Worm (Caenorhabditis elegans) whole organism, late embryonic: ENCODE measurements around the gene Y69H2.9.

Source experiments
- C38D4.7 ChIP-seq: fragments of 200-800 bp; sonication (Bioruptor generic); optimal IDR thresholded peaks from 2 replicates; lab custom pipeline; 2018; ENCODE audit warnings: mild to moderate bottlenecking, missing genetic modification characterization, moderate library complexity, missing compliant biosample characterization
- Y22D7AL.16 ChIP-seq: sonication (generic microtip); optimal IDR thresholded peaks from 2 replicates; lab custom pipeline; 2016; ENCODE audit warnings: missing genetic modification characterization, missing compliant biosample characterization
- ceh-34 ChIP-seq: sonication (generic microtip); optimal IDR thresholded peaks from 2 replicates; lab custom pipeline; 2016; ENCODE audit warnings: mild to moderate bottlenecking, missing genetic modification characterization, missing compliant biosample characterization
- lin-11 ChIP-seq: fragments of 200-800 bp; sonication (Bioruptor generic); optimal IDR thresholded peaks from 2 replicates; lab custom pipeline; 2018; ENCODE audit warnings: mild to moderate bottlenecking, missing genetic modification characterization, missing compliant biosample characterization
- nhr-11 ChIP-seq: fragments of 150-350 bp; optimal IDR thresholded peaks from 2 replicates; lab custom pipeline; 2014; ENCODE audit warnings: missing biosample characterization, missing genetic modification characterization
- pag-3 ChIP-seq: sonication (generic microtip); optimal IDR thresholded peaks from 2 replicates; lab custom pipeline; 2016; ENCODE audit warnings: missing compliant biosample characterization, missing genetic modification characterization, borderline replicate concordance
- tbx-2 ChIP-seq: sonication (generic microtip); optimal IDR thresholded peaks from 2 replicates; lab custom pipeline; 2016; ENCODE audit warnings: missing genetic modification characterization, missing compliant biosample characterization

DNA sequence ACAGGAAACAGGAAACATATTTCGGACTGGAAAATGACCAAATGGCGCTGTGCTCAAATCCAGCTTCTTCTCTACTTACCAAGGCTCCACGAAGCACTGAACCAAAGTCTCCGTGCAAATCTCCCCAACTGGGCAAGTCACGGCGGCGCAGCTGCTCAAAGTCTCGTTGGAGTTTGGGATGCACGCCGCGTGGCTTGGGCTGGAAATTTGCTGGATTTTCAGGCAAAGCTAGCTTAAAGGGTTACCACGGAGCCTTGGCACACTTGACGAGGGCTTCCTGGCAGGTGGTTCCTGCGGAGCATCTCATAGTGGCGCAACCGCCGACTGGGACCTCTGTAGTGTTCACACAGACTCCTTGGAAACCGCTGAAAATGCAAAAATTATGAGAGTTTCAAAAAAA, 42.4 kb upstream of the Y69H2.9 start:
- no peak for TF ChIP-seq lin-11 (tag; lab: Kevin White, UChicago)
- no peak for TF ChIP-seq ceh-34 (tag; lab: Kevin White, UChicago)
- TF ChIP-seq nhr-11: no peak
- TF ChIP-seq C38D4.7: no peak
- TF ChIP-seq tbx-2 (tag; lab: Kevin White, UChicago): no peak
- no peak for TF ChIP-seq Y22D7AL.16 (tag; lab: Kevin White, UChicago)
- TF ChIP-seq pag-3 (tag; lab: Kevin White, UChicago): no peak
